Fruit fly (Drosophila melanogaster) whole organism, embryonic: ENCODE data around the gene Rrp45.
A peak's percentile ranks its signal among the peaks of the same experiment; 100 is the strongest.

ENCODE experiments used
- Ada2b ChIP-seq: fragments of 200-800 bp; sonication (Bioruptor generic); IDR thresholded peaks from 2 replicates; pipeline ENCODE4 v1.3.6; 2022; ENCODE audit warnings: missing biosample characterization, missing genetic modification characterization
- Asciz ChIP-seq: fragments of 200-800 bp; sonication (Bioruptor generic); optimal IDR thresholded peaks from 2 replicates; lab custom pipeline; 2017; ENCODE audit warnings: missing biosample characterization, mild to moderate bottlenecking, missing genetic modification characterization, missing genetic modification reagents
- Atf3 ChIP-seq: fragments of 200-800 bp; sonication (Bioruptor generic); optimal IDR thresholded peaks from 3 replicates; lab custom pipeline; 2016; ENCODE audit warnings: missing biosample characterization, missing genetic modification characterization
- Atf6 ChIP-seq: fragments of 200-800 bp; sonication (Bioruptor generic); IDR thresholded peaks from 2 replicates; pipeline ENCODE4 v1.3.6; 2022; ENCODE audit warnings: missing biosample characterization, missing genetic modification characterization
- CG10366 ChIP-seq: fragments of 200-800 bp; sonication (Bioruptor generic); IDR thresholded peaks from 2 replicates; pipeline ENCODE4 v1.3.6; 2022; ENCODE audit warnings: missing biosample characterization, missing genetic modification characterization
- CG13424 ChIP-seq: fragments of 200-800 bp; sonication (Bioruptor generic); optimal IDR thresholded peaks from 2 replicates; lab custom pipeline; 2019; ENCODE audit warnings: missing biosample characterization, mild to moderate bottlenecking, missing genetic modification characterization, moderate library complexity
- CG14667 ChIP-seq: fragments of 200-800 bp; sonication (Bioruptor generic); IDR thresholded peaks from 2 replicates; pipeline ENCODE4 v1.3.6; 2022; ENCODE audit warnings: missing biosample characterization, missing genetic modification characterization
- CG17359 ChIP-seq: fragments of 200-800 bp; sonication (Bioruptor generic); optimal IDR thresholded peaks from 3 replicates; lab custom pipeline; 2018; ENCODE audit warnings: missing biosample characterization, mild to moderate bottlenecking, missing genetic modification characterization, moderate library complexity
- CG17568 ChIP-seq: fragments of 200-800 bp; sonication (Bioruptor generic); optimal IDR thresholded peaks from 2 replicates; lab custom pipeline; 2018; ENCODE audit warnings: missing biosample characterization, mild to moderate bottlenecking, missing genetic modification characterization, moderate library complexity
- CG17912 ChIP-seq: fragments of 200-800 bp; sonication (Bioruptor generic); optimal IDR thresholded peaks from 2 replicates; lab custom pipeline; 2018; ENCODE audit warnings: missing biosample characterization, mild to moderate bottlenecking, missing genetic modification characterization
- CG18262 ChIP-seq: fragments of 200-800 bp; optimal IDR thresholded peaks from 3 replicates; lab custom pipeline; 2019; ENCODE audit warnings: missing biosample characterization, mild to moderate bottlenecking, missing genetic modification characterization, moderate library complexity
- CG2116 ChIP-seq: fragments of 200-800 bp; sonication (Bioruptor generic); optimal IDR thresholded peaks from 3 replicates; lab custom pipeline; 2018; ENCODE audit warnings: missing biosample characterization, mild to moderate bottlenecking, missing genetic modification characterization
- CG2712 ChIP-seq: fragments of 200-800 bp; optimal IDR thresholded peaks from 3 replicates; lab custom pipeline; 2019; ENCODE audit warnings: missing biosample characterization, mild to moderate bottlenecking, missing genetic modification characterization, moderate library complexity
- CG2875 ChIP-seq: fragments of 200-800 bp; sonication (Bioruptor generic); optimal IDR thresholded peaks from 2 replicates; lab custom pipeline; 2017; ENCODE audit warnings: missing biosample characterization, mild to moderate bottlenecking, missing genetic modification characterization, missing genetic modification reagents
- CG32767 ChIP-seq: fragments of 200-800 bp; sonication (Bioruptor generic); IDR thresholded peaks from 2 replicates; pipeline ENCODE4 v1.3.6; 2022; ENCODE audit warnings: missing biosample characterization, missing genetic modification characterization
- CG4404 ChIP-seq: fragments of 200-800 bp; sonication (Bioruptor generic); IDR thresholded peaks from 2 replicates; pipeline ENCODE4 v1.3.6; 2022; ENCODE audit warnings: missing biosample characterization, missing genetic modification characterization
- CG6765 ChIP-seq: fragments of 200-800 bp; sonication (Bioruptor generic); optimal IDR thresholded peaks from 3 replicates; lab custom pipeline; 2017; ENCODE audit warnings: missing biosample characterization, mild to moderate bottlenecking, missing genetic modification characterization
- Camta ChIP-seq: fragments of 200-800 bp; sonication (Bioruptor generic); optimal IDR thresholded peaks from 2 replicates; lab custom pipeline; 2016; ENCODE audit warnings: missing biosample characterization, missing genetic modification characterization
- Dad ChIP-seq: fragments of 200-800 bp; sonication (Bioruptor generic); optimal IDR thresholded peaks from 3 replicates; lab custom pipeline; 2016; ENCODE audit warnings: missing biosample characterization, missing genetic modification characterization
- Eip74EF ChIP-seq, 2 experiments: fragments of 200-800 bp in 1 of 2; fragments of >200 bp in 1 of 2; sonication (Bioruptor generic) in 1 of 2; optimal IDR thresholded peaks; 2 replicates each; lab custom pipeline; 2017 to 2019; ENCODE audit warnings: missing biosample characterization in 2 of 2, missing genetic modification characterization in 2 of 2, mild to moderate bottlenecking in 1 of 2, moderate library complexity in 1 of 2
- Gsc ChIP-seq: fragments of 200-800 bp; sonication (Bioruptor generic); IDR thresholded peaks from 2 replicates; pipeline ENCODE4 v1.3.6; 2022; ENCODE audit warnings: missing biosample characterization, missing genetic modification characterization
- HLH3B ChIP-seq: fragments of 200-800 bp; sonication (Bioruptor generic); IDR thresholded peaks from 2 replicates; pipeline ENCODE4 v1.3.6; 2022; ENCODE audit warnings: missing biosample characterization, missing genetic modification characterization
- Kr ChIP-seq: fragments of 200-800 bp; sonication (Bioruptor generic); optimal IDR thresholded peaks from 2 replicates; lab custom pipeline; 2017; ENCODE audit warnings: missing biosample characterization, mild to moderate bottlenecking, missing genetic modification characterization
- NfI ChIP-seq: fragments of 200-800 bp; sonication (Bioruptor generic); optimal IDR thresholded peaks from 3 replicates; lab custom pipeline; 2018; ENCODE audit warnings: missing biosample characterization, mild to moderate bottlenecking, missing genetic modification characterization, moderate library complexity
- Oaz ChIP-seq: fragments of 200-800 bp; sonication (Bioruptor generic); IDR thresholded peaks from 2 replicates; pipeline ENCODE4 v1.3.6; 2022; ENCODE audit warnings: missing biosample characterization, missing genetic modification characterization
- Rx ChIP-seq: fragments of 200-800 bp; sonication (Bioruptor generic); IDR thresholded peaks from 2 replicates; pipeline ENCODE4 v1.3.6; 2022; ENCODE audit warnings: missing biosample characterization, missing genetic modification characterization
- Sry-δ ChIP-seq: fragments of 200-800 bp; sonication (Bioruptor generic); optimal IDR thresholded peaks from 2 replicates; lab custom pipeline; 2016; ENCODE audit warnings: missing biosample characterization, missing genetic modification characterization
- Xrp1 ChIP-seq: fragments of 200-800 bp; sonication (Bioruptor generic); IDR thresholded peaks from 2 replicates; pipeline ENCODE4 v1.3.6; 2022; ENCODE audit warnings: missing biosample characterization, missing genetic modification characterization
- ash1 ChIP-seq: fragments of 200-800 bp; sonication (Bioruptor generic); optimal IDR thresholded peaks from 2 replicates; lab custom pipeline; 2018; ENCODE audit warnings: missing biosample characterization, mild to moderate bottlenecking, missing genetic modification characterization
- ato ChIP-seq: fragments of 200-800 bp; sonication (Bioruptor generic); IDR thresholded peaks from 2 replicates; pipeline ENCODE4 v1.3.6; 2022; ENCODE audit warnings: missing biosample characterization, missing genetic modification characterization; ENCODE audit not compliant: partially characterized antibody
- croc ChIP-seq: fragments of 200-800 bp; sonication (Bioruptor generic); conservative IDR thresholded peaks from 3 replicates; pipeline ENCODE4 v1.3.6; 2022; ENCODE audit warnings: missing biosample characterization, missing genetic modification characterization
- da ChIP-seq: fragments of 200-800 bp; sonication (Bioruptor generic); optimal IDR thresholded peaks from 2 replicates; lab custom pipeline; 2016; ENCODE audit warnings: missing biosample characterization, missing genetic modification characterization
- dysf ChIP-seq: fragments of 200-800 bp; sonication (Bioruptor generic); IDR thresholded peaks from 3 replicates; pipeline ENCODE4 v1.3.6; 2022; ENCODE audit warnings: missing biosample characterization, missing genetic modification characterization
- gcm ChIP-seq: fragments of 200-800 bp; sonication (Bioruptor generic); optimal IDR thresholded peaks from 2 replicates; lab custom pipeline; 2019; ENCODE audit warnings: missing biosample characterization, mild to moderate bottlenecking, missing genetic modification characterization, moderate library complexity
- gem ChIP-seq: fragments of 200-800 bp; sonication (Bioruptor generic); optimal IDR thresholded peaks from 2 replicates; lab custom pipeline; 2019; ENCODE audit warnings: missing biosample characterization, mild to moderate bottlenecking, missing genetic modification characterization, moderate library complexity
- gro ChIP-seq: fragments of 200-800 bp; sonication (Bioruptor generic); optimal IDR thresholded peaks from 2 replicates; lab custom pipeline; 2016; ENCODE audit warnings: missing biosample characterization, missing genetic modification characterization
- her ChIP-seq: fragments of 200-800 bp; sonication (Bioruptor generic); optimal IDR thresholded peaks from 2 replicates; lab custom pipeline; 2016; ENCODE audit warnings: missing biosample characterization, missing genetic modification characterization
- hkb ChIP-seq, 2 experiments: fragments of 200-800 bp in 1 of 2; fragments of >200 bp in 1 of 2; sonication (Bioruptor generic) in 1 of 2; IDR thresholded peaks in 1 of 2; optimal IDR thresholded peaks in 1 of 2; 2 replicates each; pipeline versions ENCODE4 v1.3.6 to Lab custom; 2017 to 2022; ENCODE audit warnings: missing biosample characterization in 1 of 2, missing genetic modification characterization in 1 of 2
- jigr1 ChIP-seq: fragments of 200-800 bp; sonication (Bioruptor generic); IDR thresholded peaks from 3 replicates; pipeline ENCODE4 v1.3.6; 2022; ENCODE audit warnings: missing biosample characterization, missing genetic modification characterization
- prd ChIP-seq, 3 experiments: fragments of >200 bp in 2 of 3; fragments of 200-800 bp in 1 of 3; sonication (Bioruptor generic) in 1 of 3; optimal IDR thresholded peaks in 2 of 3; IDR thresholded peaks in 1 of 3; 2 replicates in 2 of 3; 3 replicates in 1 of 3; pipeline versions ENCODE4 v1.3.6 to Lab custom; 2017 to 2022; ENCODE audit warnings: missing biosample characterization in 1 of 3, missing genetic modification characterization in 1 of 3
- ranshi ChIP-seq: fragments of 200-800 bp; sonication (Bioruptor generic); IDR thresholded peaks from 2 replicates; pipeline ENCODE4 v1.3.6; 2022; ENCODE audit warnings: missing biosample characterization, missing genetic modification characterization
- run ChIP-seq: fragments of 200-800 bp; sonication (Bioruptor generic); optimal IDR thresholded peaks from 3 replicates; lab custom pipeline; 2018; ENCODE audit warnings: missing biosample characterization, mild to moderate bottlenecking, missing genetic modification characterization
- sens ChIP-seq: fragments of 200-800 bp; sonication (Bioruptor generic); peaks from one replicate; lab custom pipeline; 2016; ENCODE audit warnings: missing biosample characterization, missing genetic modification characterization
- seq ChIP-seq: fragments of 200-800 bp; sonication (Bioruptor generic); IDR thresholded peaks from 2 replicates; pipeline ENCODE4 v1.3.6; 2022; ENCODE audit warnings: missing biosample characterization, missing genetic modification characterization
- sim ChIP-seq: fragments of 200-800 bp; sonication (Bioruptor generic); IDR thresholded peaks from 2 replicates; pipeline ENCODE4 v1.3.6; 2022; ENCODE audit warnings: missing biosample characterization, missing genetic modification characterization
- ttk ChIP-seq: fragments of 200-800 bp; sonication (Bioruptor generic); IDR thresholded peaks from 2 replicates; pipeline ENCODE4 v2.1.2; 2022; ENCODE audit warnings: missing biosample characterization, missing genetic modification characterization
- usp ChIP-seq: fragments of >200 bp; optimal IDR thresholded peaks from 2 replicates; lab custom pipeline; 2017; ENCODE audit warnings: missing biosample characterization, missing genetic modification characterization
- wor ChIP-seq: fragments of 200-800 bp; sonication (Bioruptor generic); IDR thresholded peaks from 2 replicates; pipeline ENCODE4 v1.3.6; 2022; ENCODE audit warnings: missing biosample characterization, missing genetic modification characterization
- zfh1 ChIP-seq: fragments of 200-800 bp; sonication (Bioruptor generic); IDR thresholded peaks from 3 replicates; pipeline ENCODE4 v1.3.6; 2022; ENCODE audit warnings: missing biosample characterization, missing genetic modification characterization
- zfh2 ChIP-seq: fragments of 200-800 bp; sonication (Bioruptor generic); optimal IDR thresholded peaks from 2 replicates; lab custom pipeline; 2016; ENCODE audit warnings: missing biosample characterization, missing genetic modification characterization

Gene Rrp45

DNA sequence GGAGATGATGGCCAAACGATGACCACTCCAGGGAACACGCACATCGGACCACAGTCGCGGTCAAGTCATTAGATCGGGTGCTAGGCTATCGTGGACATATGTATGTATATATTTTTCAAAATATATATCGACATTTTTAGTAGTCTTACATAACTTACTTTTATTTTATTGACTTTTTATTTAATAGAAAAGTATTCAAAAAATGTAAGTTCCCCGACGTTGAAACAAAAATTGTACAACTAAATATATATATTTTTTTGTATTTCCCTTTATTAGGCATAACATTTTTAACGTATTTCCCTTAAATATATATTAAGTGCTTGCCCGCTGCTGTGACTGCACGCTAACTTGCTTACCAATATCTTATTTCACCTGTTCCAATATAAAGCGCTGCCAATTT, 24.1 kb upstream of the Rrp45 start (continued):
- no peak for TF ChIP-seq da (GFP tag; lab: Kevin White, UChicago)
- TF ChIP-seq ttk: no peak
- TF ChIP-seq CG2712 (tag; lab: Kevin White, UChicago): peak; percentile 13
- no peak for TF ChIP-seq Asciz (GFP tag; lab: Kevin White, UChicago)
- TF ChIP-seq zfh1 (GFP tag; lab: Robert Waterston, UW): 0 out of 3 replicates have a peak, but pooled peaks have one; percentile 13
- peak; percentile 39 for TF ChIP-seq CG18262
- no peak for TF ChIP-seq hkb (optimal IDR thresholded peaks at IDR 0.05; lab: Kevin White, UChicago)
- TF ChIP-seq hkb (GFP tag; IDR thresholded peaks at IDR 0.05; lab: Robert Waterston, UW): 0 out of 2 replicates have a peak, but pooled peaks have one; percentile 36
- no peak for TF ChIP-seq Atf3 (GFP tag; lab: Kevin White, UChicago)
- TF ChIP-seq jigr1 (GFP tag; lab: Robert Waterston, UW): no peak
- TF ChIP-seq Sry-δ (GFP tag; lab: Kevin White, UChicago): no peak
- TF ChIP-seq gcm (GFP tag; lab: Kevin White, UChicago): no peak
- no peak for TF ChIP-seq ato
- peak; percentile 26; the same call in 1 of the 2 replicates for TF ChIP-seq CG32767 (GFP tag; lab: Robert Waterston, UW)
- peak; percentile 28; the same call in 1 of the 2 replicates for TF ChIP-seq Rx
- peak; percentile 52; the same call in 2 of the 3 replicates for TF ChIP-seq dysf (GFP tag; lab: Robert Waterston, UW)
- peak; percentile 36 for TF ChIP-seq gem (tag; lab: Kevin White, UChicago)
- no peak for TF ChIP-seq CG17568 (GFP tag; lab: Kevin White, UChicago)
- peak; percentile 39; the same call in 1 of the 2 replicates for TF ChIP-seq seq (GFP tag; lab: Robert Waterston, UW)
- no peak for TF ChIP-seq CG17912 (GFP tag; lab: Kevin White, UChicago)
- 0 out of 2 replicates have a peak, but pooled peaks have one; percentile 32 for TF ChIP-seq Ada2b
- TF ChIP-seq croc (GFP tag; lab: Robert Waterston, UW): peak; percentile 26; the same call in 1 of the 3 replicates
- TF ChIP-seq CG10366 (GFP tag; lab: Robert Waterston, UW): peak; percentile 37; the same call in 1 of the 2 replicates
- TF ChIP-seq CG4404 (GFP tag; lab: Robert Waterston, UW): no peak
- no peak for TF ChIP-seq prd (optimal IDR thresholded peaks at IDR 0.05; lab: Kevin White, UChicago)
- peak; percentile 28; the same call in 1 of the 3 replicates for TF ChIP-seq prd (GFP tag; IDR thresholded peaks at IDR 0.05; lab: Robert Waterston, UW)
- TF ChIP-seq sim (GFP tag; lab: Robert Waterston, UW): no peak
- no peak for TF ChIP-seq Gsc
- no peak for TF ChIP-seq Oaz (GFP tag; lab: Robert Waterston, UW)
- TF ChIP-seq her (GFP tag; lab: Kevin White, UChicago): no peak
- peak; percentile 8 for TF ChIP-seq CG17359
- peak; percentile 15 for TF ChIP-seq CG13424
- no peak for TF ChIP-seq gro
- peak in 1 of 2 experiments; percentile 26 for TF ChIP-seq Eip74EF (GFP tag; optimal IDR thresholded peaks at IDR 0.05; lab: Kevin White, UChicago)
- peak; percentile 57 for TF ChIP-seq sens (GFP tag; lab: Kevin White, UChicago)
- no peak for TF ChIP-seq zfh2 (GFP tag; lab: Kevin White, UChicago)
- TF ChIP-seq CG14667 (GFP tag; lab: Robert Waterston, UW): no peak
- TF ChIP-seq HLH3B (GFP tag; lab: Robert Waterston, UW): 0 out of 2 replicates have a peak, but pooled peaks have one; percentile 28
- TF ChIP-seq ranshi: peak; percentile 28; the same call in 1 of the 2 replicates
- TF ChIP-seq CG2875 (GFP tag; lab: Kevin White, UChicago): no peak
- no peak for TF ChIP-seq CG6765 (GFP tag; lab: Kevin White, UChicago)
- 0 out of 2 replicates have a peak, but pooled peaks have one; percentile 23 for TF ChIP-seq Atf6
- no peak for TF ChIP-seq NfI
- TF ChIP-seq usp (GFP tag; lab: Kevin White, UChicago): no peak
- no peak for TF ChIP-seq run (tag; lab: Kevin White, UChicago)
- TF ChIP-seq Camta: no peak
- TF ChIP-seq Kr (GFP tag; lab: Kevin White, UChicago): no peak
- TF ChIP-seq CG2116 (GFP tag; lab: Kevin White, UChicago): no peak
- peak; percentile 9; the same call in 1 of the 2 replicates for TF ChIP-seq Xrp1 (GFP tag; lab: Robert Waterston, UW)
- TF ChIP-seq ash1: no peak
- no peak for TF ChIP-seq wor (GFP tag; lab: Robert Waterston, UW)
- no peak for TF ChIP-seq Dad (GFP tag; lab: Kevin White, UChicago)
